Fruit fly (Drosophila melanogaster) whole organism, adult: Measurements from ENCODE around the gene CG1421.

ENCODE experiments used
- CG1620 ChIP-seq: fragments of 200-800 bp; sonication (Bioruptor generic); optimal IDR thresholded peaks from 2 replicates; lab custom pipeline; 2016; ENCODE audit warnings: missing biosample characterization, missing genetic modification characterization
- CG33017 ChIP-seq: fragments of 200-800 bp; sonication (Bioruptor generic); optimal IDR thresholded peaks from 2 replicates; lab custom pipeline; 2018; ENCODE audit warnings: missing biosample characterization, mild to moderate bottlenecking, missing genetic modification characterization, moderate library complexity
- CG5204 ChIP-seq: fragments of 200-800 bp; sonication (Bioruptor generic); optimal IDR thresholded peaks from 2 replicates; lab custom pipeline; 2016; ENCODE audit warnings: missing biosample characterization, missing genetic modification characterization
- CG7045 ChIP-seq: fragments of 200-800 bp; sonication (Bioruptor generic); optimal IDR thresholded peaks from 2 replicates; lab custom pipeline; 2017; ENCODE audit warnings: missing biosample characterization, mild to moderate bottlenecking, missing genetic modification characterization
- Clk ChIP-seq: fragments of 200-800 bp; sonication (Bioruptor generic); optimal IDR thresholded peaks from 2 replicates; lab custom pipeline; 2017; ENCODE audit warnings: missing biosample characterization, missing genetic modification characterization
- Hr96 ChIP-seq: fragments of 200-800 bp; sonication (Bioruptor generic); optimal IDR thresholded peaks from 2 replicates; lab custom pipeline; 2016; ENCODE audit warnings: missing biosample characterization, missing genetic modification characterization
- Mnt ChIP-seq: fragments of 200-800 bp; sonication (Bioruptor generic); optimal IDR thresholded peaks from 2 replicates; lab custom pipeline; 2016; ENCODE audit warnings: missing biosample characterization, mild to moderate bottlenecking, missing genetic modification characterization
- cnc ChIP-seq, 2 experiments: fragments of >200 bp; optimal IDR thresholded peaks; 2 replicates each; lab custom pipeline; 2017
- kay ChIP-seq: fragments of 200-800 bp; sonication (Bioruptor generic); peaks from one replicate; lab custom pipeline; 2016; ENCODE audit warnings: missing biosample characterization, missing genetic modification characterization, borderline replicate concordance
- pad ChIP-seq: fragments of 200-800 bp; sonication (Bioruptor generic); optimal IDR thresholded peaks from 3 replicates; lab custom pipeline; 2017; ENCODE audit warnings: missing biosample characterization, missing genetic modification characterization, mild to moderate bottlenecking, moderate library complexity, missing genetic modification reagents
- toe ChIP-seq: fragments of 200-800 bp; sonication (Bioruptor generic); optimal IDR thresholded peaks from 2 replicates; lab custom pipeline; 2016; ENCODE audit warnings: missing biosample characterization, missing genetic modification characterization

DNA sequence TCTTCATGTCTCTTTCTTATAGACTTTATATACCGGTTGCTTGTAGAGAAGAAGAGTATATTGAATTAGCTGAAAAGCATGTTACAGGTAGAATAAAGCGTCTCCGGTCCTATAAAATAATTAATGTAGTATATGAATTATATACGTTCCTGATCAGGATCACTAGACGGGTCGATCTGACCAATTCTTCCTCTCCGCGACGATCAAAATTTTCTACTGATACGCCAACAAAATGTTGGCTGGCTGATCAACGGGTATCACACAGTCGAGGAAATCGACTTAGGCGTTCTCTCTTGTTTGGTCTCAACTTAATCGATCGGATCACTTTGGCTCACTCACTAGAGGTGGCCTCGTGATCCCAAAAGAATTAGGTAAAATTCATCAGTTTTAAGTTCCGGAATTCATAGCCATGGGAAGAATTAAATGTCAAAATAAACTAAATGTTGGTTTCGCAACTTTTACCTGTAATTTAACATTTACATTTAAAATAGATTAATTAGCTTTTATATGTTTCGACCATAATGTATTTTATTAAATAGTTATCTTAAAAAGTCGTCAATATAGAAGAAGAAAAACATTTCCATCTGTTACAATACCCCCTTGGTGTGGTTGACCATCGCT lies 21.2 kb upstream of the CG1421 start:
- TF ChIP-seq Clk (no peak), CG1620 (GFP tag; lab: Kevin White, UChicago) (no peak), pad (GFP tag; lab: Kevin White, UChicago) (no peak), cnc (optimal IDR thresholded peaks at IDR 0.05; lab: Kevin White, UChicago) (no peak), kay (GFP tag; lab: Kevin White, UChicago) (no peak), Mnt (GFP tag; lab: Kevin White, UChicago) (no peak), CG5204 (GFP tag; lab: Kevin White, UChicago) (no peak), toe (GFP tag; lab: Kevin White, UChicago) (no peak), Hr96 (GFP tag; lab: Kevin White, UChicago) (no peak), CG33017 (no peak), CG7045 (GFP tag; lab: Kevin White, UChicago) (no peak)
